Worm (Caenorhabditis elegans) whole organism, late embryonic: ENCODE measurements around the gene F13H10.8.

Source experiments
- ceh-48 ChIP-seq: sonication (generic microtip); optimal IDR thresholded peaks from 2 replicates; lab custom pipeline; 2016; ENCODE audit warnings: missing genetic modification characterization, inconsistent platforms, missing compliant biosample characterization
- ceh-6 ChIP-seq: fragments of 200-800 bp; sonication (Bioruptor generic); optimal IDR thresholded peaks from 2 replicates; lab custom pipeline; 2018; ENCODE audit warnings: mild to moderate bottlenecking, missing genetic modification characterization, missing compliant biosample characterization
- pat-9 ChIP-seq: fragments of 200-800 bp; sonication (Bioruptor generic); optimal IDR thresholded peaks from 2 replicates; lab custom pipeline; 2018; ENCODE audit warnings: mild to moderate bottlenecking, missing genetic modification characterization, moderate library complexity, missing compliant biosample characterization
- pax-1 ChIP-seq: fragments of 150-350 bp; optimal IDR thresholded peaks from 2 replicates; lab custom pipeline; 2014; ENCODE audit warnings: missing biosample characterization, missing genetic modification characterization
- pha-2 ChIP-seq: sonication (generic microtip); optimal IDR thresholded peaks from 2 replicates; lab custom pipeline; 2017; ENCODE audit warnings: mild to moderate bottlenecking, missing genetic modification characterization, missing compliant biosample characterization
- unc-42 ChIP-seq: sonication (generic microtip); optimal IDR thresholded peaks from 2 replicates; lab custom pipeline; 2016; ENCODE audit warnings: missing genotype, missing genetic modification characterization, missing compliant biosample characterization
- unc-55 ChIP-seq: sonication (generic microtip); optimal IDR thresholded peaks from 2 replicates; lab custom pipeline; 2017; ENCODE audit warnings: missing biosample characterization, missing genetic modification reagents, missing genetic modification characterization

DNA sequence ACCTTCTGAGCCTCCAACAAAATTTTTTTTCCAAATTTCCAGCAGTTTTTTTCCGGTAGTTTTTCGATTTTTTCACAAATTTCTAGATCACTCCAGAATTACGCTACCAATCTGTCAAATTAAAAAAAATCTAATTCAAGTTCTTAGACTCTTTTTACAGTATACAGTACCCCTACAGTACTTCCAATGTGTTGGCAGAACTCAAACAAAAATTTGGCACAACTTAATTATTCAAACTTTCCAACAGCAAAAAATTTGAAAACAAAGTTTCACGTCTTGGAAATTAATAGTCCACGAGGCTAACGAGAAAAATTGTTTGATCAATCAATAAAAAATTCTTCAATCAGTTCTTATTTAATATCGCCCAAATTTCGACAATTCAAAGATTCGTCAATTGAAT, 29.5 kb downstream of the F13H10.8 start, which contains the start of gene F36H1.3:
- no peak for TF ChIP-seq pha-2
- TF ChIP-seq ceh-48 (tag; lab: Kevin White, UChicago), result no peak
- no peak for TF ChIP-seq pat-9 (tag; lab: Kevin White, UChicago)
- TF ChIP-seq unc-42, result no peak
- no peak for TF ChIP-seq ceh-6 (GFP tag; lab: Kevin White, UChicago)
- no peak for TF ChIP-seq unc-55 (GFP tag; lab: Kevin White, UChicago)
- no peak for TF ChIP-seq pax-1 (tag; lab: Kevin White, UChicago)
